Worm (Caenorhabditis elegans) whole organism, young adult: ENCODE measurements around the gene F55G1.7.

Experiments
- Y53G8AR.9 ChIP-seq: fragments of 200-800 bp; sonication (Bioruptor generic); conservative IDR thresholded peaks from 2 replicates; pipeline ENCODE4 v1.3.6; 2022; ENCODE audit warnings: missing genetic modification reagents, missing genetic modification characterization, missing compliant biosample characterization
- lin-35 ChIP-seq, 3 experiments: fragments of 150-350 bp in 2 of 3; sonication (generic microtip) in 1 of 3; optimal IDR thresholded peaks; 2 replicates each; lab custom pipeline; 2014 to 2018; ENCODE audit warnings: missing biosample characterization in 3 of 3, missing genetic modification characterization in 3 of 3, missing genetic modification reagents in 3 of 3

ce11 chrIV:7501337-7501736, 31.7 kb upstream of the F55G1.7 start, which contains the start of gene F55G1.15:
- TF ChIP-seq Y53G8AR.9 (no peak), lin-35 (GFP tag; optimal IDR thresholded peaks at IDR 0.05; lab: Kevin White, UChicago) (no peak)
